Fruit fly (Drosophila melanogaster) whole organism, embryonic: ENCODE measurements around the gene pbl.

Experiments
- Atf3 ChIP-seq: fragments of 200-800 bp; sonication (Bioruptor generic); optimal IDR thresholded peaks from 3 replicates; lab custom pipeline; 2016; ENCODE audit warnings: missing biosample characterization, missing genetic modification characterization
- Bdp1 ChIP-seq: fragments of 200-800 bp; sonication (Bioruptor generic); optimal IDR thresholded peaks from 3 replicates; lab custom pipeline; 2016; ENCODE audit warnings: missing biosample characterization, missing genetic modification characterization
- CG10147 ChIP-seq: fragments of 200-800 bp; sonication (Bioruptor generic); optimal IDR thresholded peaks from 2 replicates; lab custom pipeline; 2019; ENCODE audit warnings: missing biosample characterization, mild to moderate bottlenecking, missing genetic modification characterization, moderate library complexity
- CG10431 ChIP-seq: fragments of 200-800 bp; sonication (Bioruptor generic); optimal IDR thresholded peaks from 3 replicates; lab custom pipeline; 2018; ENCODE audit warnings: missing biosample characterization, mild to moderate bottlenecking, missing genetic modification characterization
- CG11456 ChIP-seq: fragments of 200-800 bp; sonication (Bioruptor generic); IDR thresholded peaks from 3 replicates; pipeline ENCODE4 v1.3.6; 2022; ENCODE audit warnings: missing biosample characterization, missing genetic modification characterization
- CG12744 ChIP-seq: fragments of 200-800 bp; sonication (Bioruptor generic); optimal IDR thresholded peaks from 2 replicates; lab custom pipeline; 2016; ENCODE audit warnings: missing biosample characterization, missing genetic modification characterization
- CG13123 ChIP-seq: fragments of 200-800 bp; sonication (Bioruptor generic); optimal IDR thresholded peaks from 2 replicates; lab custom pipeline; 2016; ENCODE audit warnings: missing biosample characterization, missing genetic modification characterization
- CG13296 ChIP-seq: fragments of 200-800 bp; sonication (Bioruptor generic); optimal IDR thresholded peaks from 3 replicates; lab custom pipeline; 2018; ENCODE audit warnings: missing biosample characterization, mild to moderate bottlenecking, missing genetic modification characterization
- CG17328 ChIP-seq: fragments of 200-800 bp; sonication (Bioruptor generic); IDR thresholded peaks from 2 replicates; pipeline ENCODE4 v1.3.6; 2022; ENCODE audit warnings: missing biosample characterization, missing genetic modification characterization
- CG17829 ChIP-seq: fragments of 200-800 bp; optimal IDR thresholded peaks from 2 replicates; lab custom pipeline; 2019; ENCODE audit warnings: missing biosample characterization, mild to moderate bottlenecking, missing genetic modification characterization, moderate library complexity
- CG2875 ChIP-seq: fragments of 200-800 bp; sonication (Bioruptor generic); optimal IDR thresholded peaks from 2 replicates; lab custom pipeline; 2017; ENCODE audit warnings: missing biosample characterization, mild to moderate bottlenecking, missing genetic modification characterization, missing genetic modification reagents
- CG31365 ChIP-seq: fragments of 200-800 bp; sonication (Bioruptor generic); optimal IDR thresholded peaks from 2 replicates; lab custom pipeline; 2018; ENCODE audit warnings: missing biosample characterization, mild to moderate bottlenecking, missing genetic modification characterization
- CG32767 ChIP-seq: fragments of 200-800 bp; sonication (Bioruptor generic); IDR thresholded peaks from 2 replicates; pipeline ENCODE4 v1.3.6; 2022; ENCODE audit warnings: missing biosample characterization, missing genetic modification characterization
- CG32772 ChIP-seq: fragments of 200-800 bp; sonication (Bioruptor generic); IDR thresholded peaks from 2 replicates; pipeline ENCODE4 v1.3.6; 2022; ENCODE audit warnings: missing biosample characterization, missing genetic modification characterization
- CG33557 ChIP-seq: fragments of 200-800 bp; sonication (Bioruptor generic); optimal IDR thresholded peaks from 2 replicates; lab custom pipeline; 2019; ENCODE audit warnings: missing biosample characterization, mild to moderate bottlenecking, missing genetic modification characterization, moderate library complexity
- CG34422 ChIP-seq: fragments of 200-800 bp; sonication (Bioruptor generic); IDR thresholded peaks from 3 replicates; pipeline ENCODE4 v1.3.6; 2022; ENCODE audit warnings: missing biosample characterization, missing genetic modification characterization
- CG5180 ChIP-seq: fragments of 200-800 bp; sonication (Bioruptor generic); optimal IDR thresholded peaks from 3 replicates; lab custom pipeline; 2017; ENCODE audit warnings: missing biosample characterization, missing genetic modification characterization, mild to moderate bottlenecking, moderate library complexity, missing genetic modification reagents
- CG8089 ChIP-seq: fragments of 200-800 bp; sonication (Bioruptor generic); optimal IDR thresholded peaks from 3 replicates; lab custom pipeline; 2016; ENCODE audit warnings: missing biosample characterization, missing genetic modification characterization
- CG8290 ChIP-seq, 3 experiments: fragments of 200-800 bp; sonication (Bioruptor generic); optimal IDR thresholded peaks; 2 replicates each; lab custom pipeline; 2016 to 2019; ENCODE audit warnings: missing biosample characterization in 3 of 3, missing genetic modification characterization in 3 of 3, mild to moderate bottlenecking in 2 of 3, moderate library complexity in 1 of 3
- CTCF ChIP-seq: fragments of 200-800 bp; sonication (Bioruptor generic); optimal IDR thresholded peaks from 2 replicates; lab custom pipeline; 2017; ENCODE audit warnings: missing biosample characterization, mild to moderate bottlenecking, missing genetic modification characterization, moderate library complexity
- Camta ChIP-seq: fragments of 200-800 bp; sonication (Bioruptor generic); optimal IDR thresholded peaks from 2 replicates; lab custom pipeline; 2016; ENCODE audit warnings: missing biosample characterization, missing genetic modification characterization
- CkIIα-i1 ChIP-seq: fragments of 200-800 bp; sonication (Bioruptor generic); IDR thresholded peaks from 2 replicates; pipeline ENCODE4 v1.3.6; 2022; ENCODE audit warnings: missing biosample characterization, missing genetic modification characterization
- Dbx ChIP-seq: fragments of 200-800 bp; sonication (Bioruptor generic); IDR thresholded peaks from 3 replicates; pipeline ENCODE4 v1.3.6; 2022; ENCODE audit warnings: missing biosample characterization, missing genetic modification characterization
- Dll ChIP-seq: fragments of 200-800 bp; sonication (Bioruptor generic); IDR thresholded peaks from 4 replicates; pipeline ENCODE4 v1.3.6; 2022; ENCODE audit warnings: missing biosample characterization, missing genetic modification characterization; ENCODE audit not compliant: partially characterized antibody
- Doc2 ChIP-seq: fragments of 200-800 bp; sonication (Bioruptor generic); IDR thresholded peaks from 2 replicates; pipeline ENCODE4 v1.3.6; 2022; ENCODE audit warnings: missing biosample characterization, missing genetic modification characterization
- H2.0 ChIP-seq: fragments of 200-800 bp; sonication (Bioruptor generic); IDR thresholded peaks from 2 replicates; pipeline ENCODE4 v1.3.6; 2022; ENCODE audit warnings: missing biosample characterization, missing genetic modification characterization
- Kr ChIP-seq: fragments of 200-800 bp; sonication (Bioruptor generic); optimal IDR thresholded peaks from 2 replicates; lab custom pipeline; 2017; ENCODE audit warnings: missing biosample characterization, mild to moderate bottlenecking, missing genetic modification characterization
- Oli ChIP-seq: fragments of 200-800 bp; sonication (Bioruptor generic); optimal IDR thresholded peaks from 2 replicates; lab custom pipeline; 2018; ENCODE audit warnings: missing biosample characterization, mild to moderate bottlenecking, missing genetic modification characterization, moderate library complexity
- Sox100B ChIP-seq: fragments of 200-800 bp; sonication (Bioruptor generic); optimal IDR thresholded peaks from 3 replicates; lab custom pipeline; 2018; ENCODE audit warnings: missing biosample characterization, mild to moderate bottlenecking, missing genetic modification characterization
- Sox102F ChIP-seq: fragments of 200-800 bp; sonication (Bioruptor generic); optimal IDR thresholded peaks from 2 replicates; lab custom pipeline; 2018; ENCODE audit warnings: missing biosample characterization, mild to moderate bottlenecking, missing genetic modification characterization, moderate library complexity
- YL-1 ChIP-seq: fragments of 200-800 bp; sonication (Bioruptor generic); optimal IDR thresholded peaks from 3 replicates; lab custom pipeline; 2017; ENCODE audit warnings: missing biosample characterization, mild to moderate bottlenecking, missing genetic modification characterization
- abd-A ChIP-seq: fragments of 200-800 bp; sonication (Bioruptor generic); optimal IDR thresholded peaks from 3 replicates; lab custom pipeline; 2019; ENCODE audit warnings: missing biosample characterization, mild to moderate bottlenecking, missing genetic modification characterization, moderate library complexity
- chn ChIP-seq: fragments of 200-800 bp; sonication (Bioruptor generic); optimal IDR thresholded peaks from 2 replicates; lab custom pipeline; 2016; ENCODE audit warnings: missing biosample characterization, missing genetic modification characterization
- gfzf ChIP-seq: fragments of 200-800 bp; sonication (Bioruptor generic); optimal IDR thresholded peaks from 2 replicates; lab custom pipeline; 2016; ENCODE audit warnings: missing biosample characterization, mild to moderate bottlenecking, missing genetic modification characterization, moderate library complexity
- grn ChIP-seq: fragments of 200-800 bp; sonication (Bioruptor generic); optimal IDR thresholded peaks from 3 replicates; lab custom pipeline; 2017; ENCODE audit warnings: missing biosample characterization, missing genetic modification characterization
- gsb ChIP-seq: fragments of 200-800 bp; sonication (Bioruptor generic); IDR thresholded peaks from 2 replicates; pipeline ENCODE4 v1.3.6; 2022; ENCODE audit warnings: missing biosample characterization, missing genetic modification characterization
- h ChIP-seq: fragments of >200 bp; optimal IDR thresholded peaks from 2 replicates; lab custom pipeline; 2017
- her ChIP-seq: fragments of 200-800 bp; sonication (Bioruptor generic); optimal IDR thresholded peaks from 2 replicates; lab custom pipeline; 2016; ENCODE audit warnings: missing biosample characterization, missing genetic modification characterization
- ind ChIP-seq: fragments of 200-800 bp; sonication (Bioruptor generic); optimal IDR thresholded peaks from 3 replicates; lab custom pipeline; 2016; ENCODE audit warnings: missing biosample characterization, missing genetic modification characterization
- lmd ChIP-seq: fragments of 200-800 bp; sonication (Bioruptor generic); IDR thresholded peaks from 2 replicates; pipeline ENCODE4 v1.3.6; 2022; ENCODE audit warnings: missing biosample characterization, missing genetic modification characterization
- lov ChIP-seq, 2 experiments: fragments of 200-800 bp in 1 of 2; fragments of >200 bp in 1 of 2; sonication (Bioruptor generic) in 1 of 2; IDR thresholded peaks in 1 of 2; optimal IDR thresholded peaks in 1 of 2; 2 replicates in 1 of 2; 3 replicates in 1 of 2; pipeline versions ENCODE4 v1.3.6 to Lab custom; 2017 to 2022; ENCODE audit warnings: missing biosample characterization in 1 of 2, missing genetic modification characterization in 1 of 2
- mld ChIP-seq: fragments of 200-800 bp; sonication (Bioruptor generic); IDR thresholded peaks from 3 replicates; pipeline ENCODE4 v1.3.6; 2022; ENCODE audit warnings: missing biosample characterization, missing genetic modification characterization; ENCODE audit not compliant: partially characterized antibody
- nerfin-2 ChIP-seq: fragments of 200-800 bp; sonication (Bioruptor generic); IDR thresholded peaks from 2 replicates; pipeline ENCODE4 v1.3.6; 2022; ENCODE audit warnings: missing biosample characterization, missing genetic modification characterization; ENCODE audit not compliant: partially characterized antibody
- pzg ChIP-seq: fragments of 200-800 bp; sonication (Bioruptor generic); optimal IDR thresholded peaks from 3 replicates; lab custom pipeline; 2018; ENCODE audit warnings: missing biosample characterization, mild to moderate bottlenecking, missing genetic modification characterization, moderate library complexity
- row ChIP-seq: fragments of 200-800 bp; sonication (Bioruptor generic); IDR thresholded peaks from 3 replicates; pipeline ENCODE4 v1.3.6; 2022; ENCODE audit warnings: missing biosample characterization, missing genetic modification characterization
- sc ChIP-seq, 3 experiments: fragments of >200 bp in 2 of 3; fragments of 200-800 bp in 1 of 3; sonication (Bioruptor generic) in 1 of 3; optimal IDR thresholded peaks; 2 replicates in 2 of 3; 3 replicates in 1 of 3; lab custom pipeline; 2017; ENCODE audit warnings: mild to moderate bottlenecking in 1 of 3, missing biosample characterization in 1 of 3, missing genetic modification characterization in 1 of 3, missing genetic modification reagents in 1 of 3
- schlank ChIP-seq: fragments of 200-800 bp; sonication (Bioruptor generic); optimal IDR thresholded peaks from 2 replicates; lab custom pipeline; 2018; ENCODE audit warnings: missing biosample characterization, mild to moderate bottlenecking, missing genetic modification characterization
- so ChIP-seq: fragments of 200-800 bp; sonication (Bioruptor generic); IDR thresholded peaks from 3 replicates; pipeline ENCODE4 v1.3.6; 2022; ENCODE audit warnings: missing biosample characterization, missing genetic modification characterization
- sug ChIP-seq: fragments of 200-800 bp; optimal IDR thresholded peaks from 2 replicates; lab custom pipeline; 2019; ENCODE audit warnings: missing biosample characterization, mild to moderate bottlenecking, missing genetic modification characterization, moderate library complexity

pbl gene

DNA sequence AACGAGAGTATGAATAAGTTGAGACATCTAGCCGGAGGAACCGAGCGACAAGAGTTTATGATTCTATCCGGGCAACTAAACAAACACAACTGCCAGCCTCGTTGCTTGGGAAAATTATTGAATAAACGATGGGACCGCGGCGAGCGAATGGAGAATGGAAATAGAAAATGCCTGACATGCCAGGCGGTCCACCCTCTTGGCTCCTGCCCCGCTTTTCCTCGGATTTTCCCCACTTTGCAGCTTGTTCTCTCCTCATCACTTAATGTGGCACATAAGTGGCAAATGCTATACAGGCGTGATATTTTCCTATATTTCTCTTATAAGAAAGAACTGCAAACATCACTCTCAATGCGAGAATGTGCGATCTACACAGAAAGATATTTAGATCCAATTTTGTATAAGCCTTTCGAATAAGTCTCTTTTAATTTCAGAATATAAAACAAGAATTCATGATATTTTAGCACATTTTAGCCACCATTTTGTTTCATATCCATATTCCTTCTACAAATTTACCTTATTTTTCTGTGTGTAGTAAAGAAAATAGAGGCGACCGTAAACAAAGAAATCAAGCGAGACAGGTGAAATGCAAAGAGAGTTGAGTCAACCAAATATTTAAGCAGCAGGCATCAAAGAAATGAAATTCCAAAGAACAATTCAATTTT lies 8.1 kb downstream of the pbl start (continued):
- TF ChIP-seq sc (optimal IDR thresholded peaks at IDR 0.05; lab: Kevin White, UChicago) (no peak), sc (GFP tag; optimal IDR thresholded peaks at IDR 0.05; lab: Kevin White, UChicago) (peak; percentile 87), Dbx (GFP tag; lab: Robert Waterston, UW) (peak; percentile 59), CkIIα-i1 (GFP tag; lab: Robert Waterston, UW) (no peak), row (GFP tag; lab: Robert Waterston, UW) (peak; percentile 86), H2.0 (peak; percentile 74), chn (GFP tag; lab: Kevin White, UChicago) (peak; percentile 76), CG13296 (GFP tag; lab: Kevin White, UChicago) (peak; percentile 58), CG11456 (peak; percentile 79), CG32772 (GFP tag; lab: Robert Waterston, UW) (peak; percentile 88), Sox100B (GFP tag; lab: Kevin White, UChicago) (peak; percentile 85), Kr (peak; percentile 64), YL-1 (GFP tag; lab: Kevin White, UChicago) (peak; percentile 6), CG17328 (peak; percentile 87), CG8089 (GFP tag; lab: Kevin White, UChicago) (peak; percentile 85), CG33557 (GFP tag; lab: Kevin White, UChicago) (peak; percentile 83), CG10147 (GFP tag; lab: Kevin White, UChicago) (peak; percentile 88), ind (peak; percentile 79), Atf3 (GFP tag; lab: Kevin White, UChicago) (peak; percentile 81), her (GFP tag; lab: Kevin White, UChicago) (peak; percentile 63), CG34422 (peak; percentile 74), CG17829 (peak; percentile 94), lov (optimal IDR thresholded peaks at IDR 0.05; lab: Kevin White, UChicago) (no peak), lov (GFP tag; IDR thresholded peaks at IDR 0.05; lab: Robert Waterston, UW) (0 out of 3 replicates have a peak, but pooled peaks have one; percentile 71), schlank (no peak), pzg (GFP tag; lab: Kevin White, UChicago) (no peak), CG8290 (GFP tag; optimal IDR thresholded peaks at IDR 0.05; lab: Kevin White, UChicago) (peak; percentile 74), CG8290 (tag; optimal IDR thresholded peaks at IDR 0.05; lab: Kevin White, UChicago) (peak; percentile 32 to 48), Camta (GFP tag; lab: Kevin White, UChicago) (peak; percentile 92), CG10431 (peak; percentile 77), CTCF (peak; percentile 53), CG12744 (peak; percentile 71), Doc2 (GFP tag; lab: Robert Waterston, UW) (no peak), gsb (0 out of 2 replicates have a peak, but pooled peaks have one; percentile 15), grn (GFP tag; lab: Kevin White, UChicago) (peak; percentile 45), CG13123 (GFP tag; lab: Kevin White, UChicago) (peak; percentile 77), nerfin-2 (GFP tag; lab: Robert Waterston, UW) (no peak), CG5180 (GFP tag; lab: Kevin White, UChicago) (peak; percentile 70), Bdp1 (GFP tag; lab: Kevin White, UChicago) (peak; percentile 41), h (no peak), Oli (tag; lab: Kevin White, UChicago) (peak; percentile 86), Dll (GFP tag; lab: Robert Waterston, UW) (no peak), CG31365 (tag; lab: Kevin White, UChicago) (peak; percentile 60), CG2875 (GFP tag; lab: Kevin White, UChicago) (peak; percentile 84), so (GFP tag; lab: Robert Waterston, UW) (peak; percentile 82; the same call in 2 of the 3 replicates), lmd (GFP tag; lab: Robert Waterston, UW) (peak; percentile 88), Sox102F (GFP tag; lab: Kevin White, UChicago) (peak; percentile 95), mld (GFP tag; lab: Robert Waterston, UW) (no peak), CG32767 (peak; percentile 75; the same call in 1 of the 2 replicates), gfzf (GFP tag; lab: Kevin White, UChicago) (no peak), abd-A (tag; lab: Kevin White, UChicago) (no peak), sug (tag; lab: Kevin White, UChicago) (no peak)
